Worm (Caenorhabditis elegans) whole organism, L3 larva: ENCODE data around the gene nduf-2.2.

Experiments used
- hmg-11 ChIP-seq: sonication (generic microtip); optimal IDR thresholded peaks from 2 replicates; lab custom pipeline; 2016; ENCODE audit warnings: missing genetic modification characterization, missing compliant biosample characterization
- pqm-1 ChIP-seq: fragments of 150-350 bp; optimal IDR thresholded peaks from 2 replicates; lab custom pipeline; 2017; ENCODE audit warnings: missing biosample characterization, missing genetic modification characterization, inconsistent platforms

- TF ChIP-seq pqm-1 (tag; lab: Kevin White, UChicago), result no peak
- TF ChIP-seq hmg-11 (tag; lab: Kevin White, UChicago), result no peak
Observed at ce11 chrIII:6476380-6476779, 11.4 kb downstream of the nduf-2.2 start.
